Fruit fly (Drosophila melanogaster) whole organism, embryonic: ENCODE results near the gene Ir64a.
A peak's percentile ranks its signal among the peaks of the same experiment; 100 is the strongest.

Experiments used
- Aef1 ChIP-seq: fragments of 200-800 bp; sonication (Bioruptor generic); IDR thresholded peaks from 3 replicates; pipeline ENCODE4 v1.3.6; 2022; ENCODE audit warnings: missing biosample characterization, missing genetic modification characterization
- Atf6 ChIP-seq: fragments of 200-800 bp; sonication (Bioruptor generic); IDR thresholded peaks from 2 replicates; pipeline ENCODE4 v1.3.6; 2022; ENCODE audit warnings: missing biosample characterization, missing genetic modification characterization
- BtbVII ChIP-seq: fragments of 200-800 bp; sonication (Bioruptor generic); optimal IDR thresholded peaks from 3 replicates; lab custom pipeline; 2017; ENCODE audit warnings: missing biosample characterization, mild to moderate bottlenecking, missing genetic modification characterization
- C15 ChIP-seq: fragments of 200-800 bp; sonication (Bioruptor generic); IDR thresholded peaks from 3 replicates; pipeline ENCODE4 v1.3.6; 2022; ENCODE audit warnings: missing biosample characterization, missing genetic modification characterization
- CG10274 ChIP-seq: fragments of 200-800 bp; sonication (Bioruptor generic); optimal IDR thresholded peaks from 3 replicates; lab custom pipeline; 2017; ENCODE audit warnings: missing biosample characterization, mild to moderate bottlenecking, missing genetic modification characterization
- CG10431 ChIP-seq: fragments of 200-800 bp; sonication (Bioruptor generic); optimal IDR thresholded peaks from 3 replicates; lab custom pipeline; 2018; ENCODE audit warnings: missing biosample characterization, mild to moderate bottlenecking, missing genetic modification characterization
- CG10462 ChIP-seq: fragments of 200-800 bp; sonication (Bioruptor generic); optimal IDR thresholded peaks from 2 replicates; lab custom pipeline; 2016; ENCODE audit warnings: missing biosample characterization, missing genetic modification characterization
- CG11093 ChIP-seq: fragments of 200-800 bp; sonication (Bioruptor generic); IDR thresholded peaks from 3 replicates; pipeline ENCODE4 v1.3.6; 2022; ENCODE audit warnings: missing biosample characterization, missing genetic modification characterization
- CG12769 ChIP-seq: fragments of 200-800 bp; sonication (Bioruptor generic); optimal IDR thresholded peaks from 2 replicates; lab custom pipeline; 2019; ENCODE audit warnings: missing biosample characterization, mild to moderate bottlenecking, missing genetic modification characterization, moderate library complexity
- CG13287 ChIP-seq: fragments of 200-800 bp; sonication (Bioruptor generic); IDR thresholded peaks from 2 replicates; pipeline ENCODE4 v1.3.6; 2022; ENCODE audit warnings: missing biosample characterization, missing genetic modification characterization; ENCODE audit not compliant: partially characterized antibody
- CG15269 ChIP-seq: fragments of 200-800 bp; sonication (Bioruptor generic); optimal IDR thresholded peaks from 2 replicates; lab custom pipeline; 2018; ENCODE audit warnings: missing biosample characterization, mild to moderate bottlenecking, missing genetic modification characterization, moderate library complexity
- CG15696 ChIP-seq: fragments of 200-800 bp; sonication (Bioruptor generic); optimal IDR thresholded peaks from 2 replicates; lab custom pipeline; 2019; ENCODE audit warnings: missing biosample characterization, mild to moderate bottlenecking, missing genetic modification characterization, moderate library complexity
- CG16779 ChIP-seq: fragments of 200-800 bp; sonication (Bioruptor generic); IDR thresholded peaks from 2 replicates; pipeline ENCODE4 v1.3.6; 2022; ENCODE audit warnings: missing biosample characterization, missing genetic modification characterization
- CG16813 ChIP-seq: fragments of 200-800 bp; sonication (Bioruptor generic); IDR thresholded peaks from 3 replicates; pipeline ENCODE4 v1.3.6; 2022; ENCODE audit warnings: missing biosample characterization, missing genetic modification characterization; ENCODE audit not compliant: partially characterized antibody
- CG17802 ChIP-seq: fragments of 200-800 bp; sonication (Bioruptor generic); optimal IDR thresholded peaks from 2 replicates; lab custom pipeline; 2018; ENCODE audit warnings: missing biosample characterization, mild to moderate bottlenecking, missing genetic modification characterization, moderate library complexity
- CG17829 ChIP-seq: fragments of 200-800 bp; optimal IDR thresholded peaks from 2 replicates; lab custom pipeline; 2019; ENCODE audit warnings: missing biosample characterization, mild to moderate bottlenecking, missing genetic modification characterization, moderate library complexity
- CG2678 ChIP-seq: fragments of 200-800 bp; sonication (Bioruptor generic); optimal IDR thresholded peaks from 3 replicates; lab custom pipeline; 2019; ENCODE audit warnings: missing biosample characterization, mild to moderate bottlenecking, missing genetic modification characterization, moderate library complexity
- CG33213 ChIP-seq: fragments of 200-800 bp; sonication (Bioruptor generic); optimal IDR thresholded peaks from 3 replicates; lab custom pipeline; 2016; ENCODE audit warnings: missing biosample characterization, missing genetic modification characterization
- CG3995 ChIP-seq: fragments of 200-800 bp; sonication (Bioruptor generic); optimal IDR thresholded peaks from 3 replicates; lab custom pipeline; 2016; ENCODE audit warnings: missing biosample characterization, missing genetic modification characterization
- CG4424 ChIP-seq: fragments of 200-800 bp; sonication (Bioruptor generic); optimal IDR thresholded peaks from 3 replicates; lab custom pipeline; 2016; ENCODE audit warnings: missing biosample characterization, missing genetic modification characterization
- CG4820 ChIP-seq: fragments of 200-800 bp; sonication (Bioruptor generic); optimal IDR thresholded peaks from 3 replicates; lab custom pipeline; 2016; ENCODE audit warnings: missing biosample characterization, missing genetic modification characterization
- CG6654 ChIP-seq: fragments of 200-800 bp; sonication (Bioruptor generic); optimal IDR thresholded peaks from 2 replicates; lab custom pipeline; 2017; ENCODE audit warnings: missing biosample characterization, mild to moderate bottlenecking, missing genetic modification characterization
- CG6683 ChIP-seq: fragments of 200-800 bp; sonication (Bioruptor generic); optimal IDR thresholded peaks from 2 replicates; lab custom pipeline; 2017; ENCODE audit warnings: missing biosample characterization, mild to moderate bottlenecking, missing genetic modification characterization, missing genetic modification reagents
- CG6689 ChIP-seq: fragments of 200-800 bp; sonication (Bioruptor generic); IDR thresholded peaks from 2 replicates; pipeline ENCODE4 v1.3.6; 2022; ENCODE audit warnings: missing biosample characterization, missing genetic modification characterization
- CG7786 ChIP-seq: fragments of 200-800 bp; sonication (Bioruptor generic); optimal IDR thresholded peaks from 2 replicates; lab custom pipeline; 2016; ENCODE audit warnings: missing biosample characterization, missing genetic modification characterization
- CG8089 ChIP-seq: fragments of 200-800 bp; sonication (Bioruptor generic); optimal IDR thresholded peaks from 3 replicates; lab custom pipeline; 2016; ENCODE audit warnings: missing biosample characterization, missing genetic modification characterization
- CG9797 ChIP-seq: fragments of 200-800 bp; sonication (Bioruptor generic); optimal IDR thresholded peaks from 3 replicates; lab custom pipeline; 2018; ENCODE audit warnings: missing biosample characterization, mild to moderate bottlenecking, missing genetic modification characterization
- D19A ChIP-seq: fragments of 200-800 bp; optimal IDR thresholded peaks from 3 replicates; lab custom pipeline; 2019; ENCODE audit warnings: missing biosample characterization, mild to moderate bottlenecking, missing genetic modification characterization, moderate library complexity
- D19B ChIP-seq: fragments of 200-800 bp; sonication (Bioruptor generic); optimal IDR thresholded peaks from 2 replicates; lab custom pipeline; 2017; ENCODE audit warnings: missing biosample characterization, mild to moderate bottlenecking, missing genetic modification characterization
- Dip3 ChIP-seq: fragments of 200-800 bp; sonication (Bioruptor generic); optimal IDR thresholded peaks from 3 replicates; lab custom pipeline; 2016; ENCODE audit warnings: missing biosample characterization, missing genetic modification characterization
- HmgD ChIP-seq: fragments of 200-800 bp; sonication (Bioruptor generic); optimal IDR thresholded peaks from 3 replicates; lab custom pipeline; 2016; ENCODE audit warnings: missing biosample characterization, missing genetic modification characterization
- Jarid2 ChIP-seq: fragments of 200-800 bp; sonication (Bioruptor generic); optimal IDR thresholded peaks from 3 replicates; lab custom pipeline; 2017; ENCODE audit warnings: mild to moderate bottlenecking, missing biosample characterization, missing genetic modification reagents, missing genetic modification characterization
- Lhr ChIP-seq: fragments of 200-800 bp; sonication (Bioruptor generic); optimal IDR thresholded peaks from 3 replicates; lab custom pipeline; 2017; ENCODE audit warnings: mild to moderate bottlenecking, missing biosample characterization, missing genetic modification reagents, missing genetic modification characterization
- NFAT ChIP-seq: fragments of 200-800 bp; sonication (Bioruptor generic); IDR thresholded peaks from 2 replicates; pipeline ENCODE4 v1.3.6; 2022; ENCODE audit warnings: missing biosample characterization, missing genetic modification characterization
- Rx ChIP-seq: fragments of 200-800 bp; sonication (Bioruptor generic); IDR thresholded peaks from 2 replicates; pipeline ENCODE4 v1.3.6; 2022; ENCODE audit warnings: missing biosample characterization, missing genetic modification characterization
- Six4 ChIP-seq: fragments of 200-800 bp; sonication (Bioruptor generic); optimal IDR thresholded peaks from 2 replicates; lab custom pipeline; 2016; ENCODE audit warnings: missing biosample characterization, missing genetic modification characterization
- Ssrp ChIP-seq: fragments of 200-800 bp; sonication (Bioruptor generic); optimal IDR thresholded peaks from 2 replicates; lab custom pipeline; 2018; ENCODE audit warnings: missing biosample characterization, mild to moderate bottlenecking, missing genetic modification characterization, moderate library complexity
- ab ChIP-seq: fragments of 200-800 bp; sonication (Bioruptor generic); optimal IDR thresholded peaks from 2 replicates; lab custom pipeline; 2016; ENCODE audit warnings: missing biosample characterization, missing genetic modification characterization
- corto ChIP-seq: fragments of 200-800 bp; sonication (Bioruptor generic); optimal IDR thresholded peaks from 2 replicates; lab custom pipeline; 2016; ENCODE audit warnings: missing biosample characterization, mild to moderate bottlenecking, missing genetic modification characterization, moderate library complexity
- ems ChIP-seq: fragments of 200-800 bp; sonication (Bioruptor generic); optimal IDR thresholded peaks from 3 replicates; lab custom pipeline; 2016; ENCODE audit warnings: missing biosample characterization, missing genetic modification characterization
- eve ChIP-seq, 2 experiments: fragments of >200 bp; optimal IDR thresholded peaks; 2 replicates each; lab custom pipeline; 2017; ENCODE audit warnings: missing biosample characterization in 2 of 2, missing genetic modification characterization in 2 of 2
- her ChIP-seq: fragments of 200-800 bp; sonication (Bioruptor generic); optimal IDR thresholded peaks from 2 replicates; lab custom pipeline; 2016; ENCODE audit warnings: missing biosample characterization, missing genetic modification characterization
- jing ChIP-seq: fragments of 200-800 bp; sonication (Bioruptor generic); optimal IDR thresholded peaks from 2 replicates; lab custom pipeline; 2018; ENCODE audit warnings: missing biosample characterization, mild to moderate bottlenecking, missing genetic modification characterization
- mam ChIP-seq: fragments of 200-800 bp; sonication (Bioruptor generic); optimal IDR thresholded peaks from 3 replicates; lab custom pipeline; 2016; ENCODE audit warnings: missing biosample characterization, missing genetic modification characterization
- oc ChIP-seq: fragments of 200-800 bp; sonication (Bioruptor generic); optimal IDR thresholded peaks from 2 replicates; lab custom pipeline; 2018; ENCODE audit warnings: missing biosample characterization, mild to moderate bottlenecking, missing genetic modification characterization, moderate library complexity
- pfk ChIP-seq: fragments of 200-800 bp; sonication (Bioruptor generic); optimal IDR thresholded peaks from 2 replicates; lab custom pipeline; 2018; ENCODE audit warnings: missing biosample characterization, mild to moderate bottlenecking, missing genetic modification characterization, moderate library complexity
- sens-2 ChIP-seq: fragments of 200-800 bp; sonication (Bioruptor generic); IDR thresholded peaks from 2 replicates; pipeline ENCODE4 v1.3.6; 2022; ENCODE audit warnings: missing biosample characterization, missing genetic modification characterization
- sr ChIP-seq: fragments of 200-800 bp; sonication (Bioruptor generic); IDR thresholded peaks from 3 replicates; pipeline ENCODE4 v1.3.6; 2022; ENCODE audit warnings: missing biosample characterization, missing genetic modification characterization
- wek ChIP-seq: fragments of 200-800 bp; sonication (Bioruptor generic); optimal IDR thresholded peaks from 3 replicates; lab custom pipeline; 2018; ENCODE audit warnings: missing biosample characterization, mild to moderate bottlenecking, missing genetic modification characterization, moderate library complexity
- zen2 ChIP-seq: fragments of 200-800 bp; sonication (Bioruptor generic); IDR thresholded peaks from 3 replicates; pipeline ENCODE4 v1.3.6; 2022; ENCODE audit warnings: missing biosample characterization, missing genetic modification characterization; ENCODE audit not compliant: partially characterized antibody

The Ir64a gene

dm6 chr3L:5365164-5365879, 17.3 kb downstream of the Ir64a start (continued):
- TF ChIP-seq Atf6 (GFP tag; lab: Robert Waterston, UW) (peak; percentile 65), CG9797 (GFP tag; lab: Kevin White, UChicago) (no peak), Aef1 (peak; percentile 23; the same call in 1 of the 3 replicates), ab (GFP tag; lab: Kevin White, UChicago) (no peak), CG10462 (GFP tag; lab: Kevin White, UChicago) (no peak), CG15269 (tag; lab: Kevin White, UChicago) (peak; percentile 65), sr (no peak), BtbVII (GFP tag; lab: Kevin White, UChicago) (no peak), CG16813 (GFP tag; lab: Robert Waterston, UW) (no peak), CG12769 (tag; lab: Kevin White, UChicago) (no peak), CG33213 (GFP tag; lab: Kevin White, UChicago) (no peak), corto (GFP tag; lab: Kevin White, UChicago) (no peak), Ssrp (no peak), CG10431 (no peak), D19A (no peak), Rx (no peak), zen2 (GFP tag; lab: Robert Waterston, UW) (no peak), CG6654 (GFP tag; lab: Kevin White, UChicago) (no peak), HmgD (no peak), CG11093 (GFP tag; lab: Robert Waterston, UW) (0 out of 3 replicates have a peak, but pooled peaks have one; percentile 19), mam (peak; percentile 5), CG8089 (GFP tag; lab: Kevin White, UChicago) (no peak), CG17802 (tag; lab: Kevin White, UChicago) (no peak), CG6689 (GFP tag; lab: Robert Waterston, UW) (no peak), her (GFP tag; lab: Kevin White, UChicago) (no peak), CG4424 (GFP tag; lab: Kevin White, UChicago) (peak; percentile 57), CG10274 (GFP tag; lab: Kevin White, UChicago) (no peak), D19B (GFP tag; lab: Kevin White, UChicago) (no peak), eve (GFP tag; optimal IDR thresholded peaks at IDR 0.05; lab: Kevin White, UChicago) (no peak), wek (GFP tag; lab: Kevin White, UChicago) (no peak), pfk (GFP tag; lab: Kevin White, UChicago) (no peak), Dip3 (GFP tag; lab: Kevin White, UChicago) (no peak), C15 (GFP tag; lab: Robert Waterston, UW) (no peak), NFAT (GFP tag; lab: Robert Waterston, UW) (no peak), CG16779 (no peak), CG13287 (GFP tag; lab: Robert Waterston, UW) (no peak), jing (GFP tag; lab: Kevin White, UChicago) (no peak), Jarid2 (no peak), CG7786 (GFP tag; lab: Kevin White, UChicago) (no peak), oc (tag; lab: Kevin White, UChicago) (no peak), CG6683 (GFP tag; lab: Kevin White, UChicago) (no peak), sens-2 (no peak), CG17829 (tag; lab: Kevin White, UChicago) (no peak), CG15696 (tag; lab: Kevin White, UChicago) (no peak), ems (GFP tag; lab: Kevin White, UChicago) (no peak), CG3995 (GFP tag; lab: Kevin White, UChicago) (no peak), CG4820 (GFP tag; lab: Kevin White, UChicago) (no peak), CG2678 (tag; lab: Kevin White, UChicago) (peak; percentile 58), Lhr (GFP tag; lab: Kevin White, UChicago) (no peak), Six4 (GFP tag; lab: Kevin White, UChicago) (no peak)
